Worm (Caenorhabditis elegans): ENCODE results near the gene cyn-11.

ce11 chrII:8750056-8750455 lies 34.0 kb upstream of the cyn-11 start:
- TF ChIP-seq pqm-1 (tag; optimal IDR thresholded peaks at IDR 0.05) (no peak), elt-3 (tag; optimal IDR thresholded peaks at IDR 0.05) (no peak), egl-27 (tag; optimal IDR thresholded peaks at IDR 0.05) (no peak), lin-15B (tag; optimal IDR thresholded peaks at IDR 0.05) (no peak), ceh-82 (tag; optimal IDR thresholded peaks at IDR 0.05) (no peak), unc-62 (GFP tag; optimal IDR thresholded peaks at IDR 0.05) (no peak), mdl-1 (tag; optimal IDR thresholded peaks at IDR 0.05) (no peak), aly-2 (tag; optimal IDR thresholded peaks at IDR 0.05) (no peak)
